5 worm cellular contexts compared by ENCODE assay signal in genomic region chrII:922778-923177, ce11.
A peak's percentile ranks its signal among the peaks of the same experiment; 100 is the strongest.
TF ChIP-seq lines count a peak whose summit lies in the region.

No protein-coding gene starts in this region.

TF ChIP-seq in whole organism, L1 larva, 84 proteins besides CTCF, POLR2A, EP300 and RAD21:
- TF ChIP-seq jun-1 (tag; optimal IDR thresholded peaks at IDR 0.05; lab: Kevin White, UChicago) (peak; percentile 13), elt-2 (tag; optimal IDR thresholded peaks at IDR 0.05; lab: Kevin White, UChicago) (peak; percentile 94), nhr-28 (tag; optimal IDR thresholded peaks at IDR 0.05; lab: Kevin White, UChicago) (no peak)
TF ChIP-seq in whole organism, L1 larva: peak in this region for 2.

TF ChIP-seq in whole organism, L2 larva, 48 proteins besides CTCF, POLR2A, EP300 and RAD21:
- TF ChIP-seq unc-62 (GFP tag; optimal IDR thresholded peaks at IDR 0.05; lab: Kevin White, UChicago) (no peak), fos-1 (tag; optimal IDR thresholded peaks at IDR 0.05; lab: Kevin White, UChicago) (peak; percentile 84), nhr-77 (tag; optimal IDR thresholded peaks at IDR 0.05; lab: Kevin White, UChicago) (no peak)

TF ChIP-seq in whole organism, L3 larva, 47 proteins besides CTCF, POLR2A, EP300 and RAD21:
- TF ChIP-seq sea-2 (GFP tag; optimal IDR thresholded peaks at IDR 0.05; lab: Kevin White, UChicago) (no peak), pqm-1 (tag; optimal IDR thresholded peaks at IDR 0.05; lab: Kevin White, UChicago) (peak; percentile 39), elt-2 (tag; optimal IDR thresholded peaks at IDR 0.05; lab: Kevin White, UChicago) (peak; percentile 84)
TF ChIP-seq in whole organism, L3 larva: peak in this region for 2.

TF ChIP-seq in whole organism, L4 larva, 104 proteins besides CTCF, POLR2A, EP300 and RAD21:
- no peak for TF ChIP-seq hmg-1.1 (GFP tag; IDR thresholded peaks at IDR 0.05; lab: Robert Waterston, UW)
- peak; percentile 69 for TF ChIP-seq dmd-6 (GFP tag; IDR thresholded peaks at IDR 0.05; lab: Robert Waterston, UW)
- TF ChIP-seq cey-2 (tag; optimal IDR thresholded peaks at IDR 0.05; lab: Kevin White, UChicago; ENCODE audit: borderline replicate concordance, insufficient read depth) = no peak
- no peak for TF ChIP-seq hlh-30 (tag; optimal IDR thresholded peaks at IDR 0.05; lab: Kevin White, UChicago; ENCODE audit: insufficient read depth)
- TF ChIP-seq ceh-28 (tag; optimal IDR thresholded peaks at IDR 0.05; lab: Kevin White, UChicago) = no peak
- TF ChIP-seq pqm-1 (tag; optimal IDR thresholded peaks at IDR 0.05; lab: Kevin White, UChicago) = peak; percentile 83
- TF ChIP-seq unc-39 (tag; optimal IDR thresholded peaks at IDR 0.05; lab: Kevin White, UChicago) = no peak
- peak in 1 of 2 experiments; percentile 56 for TF ChIP-seq unc-62 (GFP tag; optimal IDR thresholded peaks at IDR 0.05 in 1 of 2; lab: Kevin White, UChicago)
- TF ChIP-seq unc-62 (tag; optimal IDR thresholded peaks at IDR 0.05; lab: Kevin White, UChicago) = no peak
- no peak for TF ChIP-seq nhr-42 (GFP tag; IDR thresholded peaks at IDR 0.05; lab: Robert Waterston, UW)
- no peak for TF ChIP-seq lin-38 (GFP tag; IDR thresholded peaks at IDR 0.05; lab: Robert Waterston, UW)
- TF ChIP-seq egl-27 (tag; optimal IDR thresholded peaks at IDR 0.05; lab: Kevin White, UChicago) = no peak
- TF ChIP-seq duxl-1 (tag; optimal IDR thresholded peaks at IDR 0.05; lab: Kevin White, UChicago; ENCODE audit: poor library complexity) = no peak
TF ChIP-seq in whole organism, L4 larva: peak in this region for 3.

TF ChIP-seq in whole organism, young adult, 124 proteins besides CTCF, POLR2A, EP300 and RAD21:
- TF ChIP-seq nhr-80 (tag; optimal IDR thresholded peaks at IDR 0.05; lab: Kevin White, UChicago) (peak; percentile 44), K11D2.4 (GFP tag; IDR thresholded peaks at IDR 0.05; lab: Robert Waterston, UW) (no peak)
